Worm (Caenorhabditis elegans) whole organism, young adult: ENCODE data around the gene cutl-16.

Source experiments
- ama-1 ChIP-seq, 3 experiments: fragments of 150-350 bp in 1 of 3; sonication (generic microtip) in 2 of 3; optimal IDR thresholded peaks; 2 replicates each; lab custom pipeline; 2014 to 2018; ENCODE audit warnings: missing biosample characterization in 2 of 3, missing genetic modification characterization in 2 of 3, missing genetic modification reagents in 2 of 3
- lin-54 ChIP-seq: fragments of 200-800 bp; sonication (Bioruptor generic); optimal IDR thresholded peaks from 2 replicates; lab custom pipeline; 2018; ENCODE audit warnings: mild to moderate bottlenecking, missing genetic modification characterization, missing compliant biosample characterization
- lsy-27 ChIP-seq: sonication (generic microtip); optimal IDR thresholded peaks from 2 replicates; lab custom pipeline; 2017; ENCODE audit warnings: missing genetic modification characterization, mild to moderate bottlenecking, missing compliant biosample characterization, antibody characterized with exemption, missing genotype, borderline replicate concordance; ENCODE audit not compliant: insufficient read depth
- nfya-1 ChIP-seq: sonication (generic microtip); optimal IDR thresholded peaks from 2 replicates; lab custom pipeline; 2017; ENCODE audit warnings: antibody characterized with exemption, missing compliant biosample characterization, missing genetic modification characterization, borderline replicate concordance; ENCODE audit not compliant: insufficient read depth
- nhr-27 ChIP-seq: fragments of 200-800 bp; sonication (Bioruptor generic); optimal IDR thresholded peaks from 2 replicates; lab custom pipeline; 2018; ENCODE audit warnings: mild to moderate bottlenecking, missing genetic modification characterization, moderate library complexity, missing compliant biosample characterization
- nhr-90 ChIP-seq: sonication (generic microtip); optimal IDR thresholded peaks from 2 replicates; lab custom pipeline; 2016; ENCODE audit warnings: missing genotype, mild to moderate bottlenecking, missing genetic modification characterization, missing compliant biosample characterization
- pha-4 ChIP-seq: fragments of 150-350 bp; sonication (generic microtip); optimal IDR thresholded peaks from 2 replicates; lab custom pipeline; 2014; ENCODE audit warnings: missing biosample characterization, missing genetic modification reagents, missing genetic modification characterization
- snpc-4 ChIP-seq, 5 experiments: fragments of 150-350 bp in 1 of 5; sonication (generic microtip) in 4 of 5; optimal IDR thresholded peaks; 2 replicates each; lab custom pipeline; 2014 to 2018; ENCODE audit warnings: missing genetic modification characterization in 5 of 5, missing biosample characterization in 3 of 5, antibody characterized with exemption in 2 of 5, mild to moderate bottlenecking in 2 of 5, missing compliant biosample characterization in 2 of 5, missing genotype in 2 of 5, moderate library complexity in 2 of 5, missing genetic modification reagents in 1 of 5
- tlf-1 ChIP-seq: fragments of 200-800 bp; sonication (Bioruptor generic); optimal IDR thresholded peaks from 2 replicates; lab custom pipeline; 2018; ENCODE audit warnings: mild to moderate bottlenecking, missing genetic modification characterization, missing compliant biosample characterization
- unc-130 ChIP-seq: sonication (generic microtip); optimal IDR thresholded peaks from 2 replicates; lab custom pipeline; 2016; ENCODE audit warnings: missing genetic modification reagents, missing genetic modification characterization, missing compliant biosample characterization
- ztf-26 ChIP-seq: sonication (generic microtip); optimal IDR thresholded peaks from 2 replicates; lab custom pipeline; 2017; ENCODE audit warnings: missing genetic modification characterization, missing compliant biosample characterization
- ztf-28 ChIP-seq: fragments of 200-800 bp; sonication (Bioruptor generic); IDR thresholded peaks from 2 replicates; pipeline ENCODE4 v1.3.6; 2022; ENCODE audit warnings: missing genetic modification reagents, missing genetic modification characterization, missing compliant biosample characterization
- ztf-3 ChIP-seq: fragments of 200-800 bp; sonication (Bioruptor generic); optimal IDR thresholded peaks from 2 replicates; lab custom pipeline; 2018; ENCODE audit warnings: mild to moderate bottlenecking, missing genetic modification characterization, missing compliant biosample characterization

DNA sequence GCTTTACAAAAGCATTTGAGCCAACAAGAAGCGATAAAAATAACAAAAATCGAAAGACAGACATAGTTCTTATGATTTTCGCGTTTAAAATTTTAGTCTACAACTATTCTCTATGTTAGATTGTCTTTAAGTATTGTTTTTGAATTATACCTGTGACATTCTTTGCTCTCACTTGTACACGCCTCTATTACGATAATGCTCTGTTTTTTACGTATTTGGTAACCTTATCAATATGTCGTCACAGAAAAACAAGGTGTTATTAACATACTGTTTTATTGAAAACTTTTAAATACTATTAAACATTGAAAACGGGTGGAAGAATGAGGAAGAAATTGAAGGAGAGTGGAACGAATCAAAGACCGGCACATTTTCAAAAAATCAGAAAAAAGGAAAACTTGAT is 33.9 kb upstream of the cutl-16 start, which contains the start of gene spp-11:
- no peak for TF ChIP-seq nhr-27 (tag; lab: Kevin White, UChicago)
- TF ChIP-seq lsy-27 (tag; lab: Kevin White, UChicago) = no peak
- no peak for TF ChIP-seq nfya-1 (tag; lab: Kevin White, UChicago)
- no peak for TF ChIP-seq unc-130 (GFP tag; lab: Kevin White, UChicago)
- no peak for TF ChIP-seq ama-1 (optimal IDR thresholded peaks at IDR 0.05; lab: Kevin White, UChicago)
- TF ChIP-seq ama-1 (GFP tag; optimal IDR thresholded peaks at IDR 0.05; lab: Kevin White, UChicago) = no peak
- TF ChIP-seq tlf-1 (GFP tag; lab: Kevin White, UChicago) = no peak
- no peak for TF ChIP-seq ztf-3 (GFP tag; lab: Kevin White, UChicago)
- TF ChIP-seq pha-4 (tag; lab: Kevin White, UChicago) = no peak
- no peak for TF ChIP-seq snpc-4 (GFP tag; optimal IDR thresholded peaks at IDR 0.05; lab: Kevin White, UChicago)
- TF ChIP-seq snpc-4 (tag; optimal IDR thresholded peaks at IDR 0.05; lab: Kevin White, UChicago) = no peak
- TF ChIP-seq nhr-90 (tag; lab: Kevin White, UChicago) = no peak
- TF ChIP-seq ztf-28 (GFP tag; lab: Robert Waterston, UW) = no peak
- TF ChIP-seq ztf-26 = no peak
- TF ChIP-seq lin-54 = no peak
